Fruit fly (Drosophila melanogaster): ENCODE data around the gene sov.

The sov gene

dm6 chrX:6795987-6796691 is 40.0 kb downstream of the sov start:
- no peak for TF ChIP-seq CG34367 (tag; optimal IDR thresholded peaks at IDR 0.05)
- no peak for TF ChIP-seq rn (GFP tag; IDR thresholded peaks at IDR 0.05)
- no peak for TF ChIP-seq fd96Ca (GFP tag; IDR thresholded peaks at IDR 0.05)
- no peak for TF ChIP-seq CG32121 (GFP tag; IDR thresholded peaks at IDR 0.05)
- TF ChIP-seq CG8301 (tag; optimal IDR thresholded peaks at IDR 0.05) = no peak
- TF ChIP-seq CG17806 (tag; optimal IDR thresholded peaks at IDR 0.05) = no peak
- no peak for TF ChIP-seq EcR (GFP tag; optimal IDR thresholded peaks at IDR 0.05)
- no peak for TF ChIP-seq CG12605 (GFP tag; IDR thresholded peaks at IDR 0.05)
- TF ChIP-seq CG14655 (GFP tag; optimal IDR thresholded peaks at IDR 0.05) = no peak
- no peak for TF ChIP-seq Pif1A (GFP tag; optimal IDR thresholded peaks at IDR 0.05)
- TF ChIP-seq CG4496 (GFP tag; IDR thresholded peaks at IDR 0.05) = no peak
- no peak for TF ChIP-seq CG8159 (tag; optimal IDR thresholded peaks at IDR 0.05)
- TF ChIP-seq D1 (tag; optimal IDR thresholded peaks at IDR 0.05) = no peak
- no peak for TF ChIP-seq Ets98B (GFP tag; IDR thresholded peaks at IDR 0.05)
- TF ChIP-seq Pif1B (GFP tag; optimal IDR thresholded peaks at IDR 0.05) = no peak

dm6 chrX:6796972-6797371 is 40.9 kb downstream of the sov start:
- TF ChIP-seq CG10348 (GFP tag; IDR thresholded peaks at IDR 0.05) (no peak), CG14655 (GFP tag; optimal IDR thresholded peaks at IDR 0.05) (no peak), CG17806 (tag; optimal IDR thresholded peaks at IDR 0.05) (no peak), CG4496 (GFP tag; IDR thresholded peaks at IDR 0.05) (no peak), CG32121 (GFP tag; IDR thresholded peaks at IDR 0.05) (no peak), CG9948 (tag; optimal IDR thresholded peaks at IDR 0.05) (no peak), CG34367 (tag; optimal IDR thresholded peaks at IDR 0.05) (no peak), Snoo (tag; optimal IDR thresholded peaks at IDR 0.05) (no peak), CG13204 (GFP tag; optimal IDR thresholded peaks at IDR 0.05) (no peak), Pif1B (GFP tag; optimal IDR thresholded peaks at IDR 0.05) (no peak)

- TF ChIP-seq CG8159 (tag; optimal IDR thresholded peaks at IDR 0.05) (no peak), CG9948 (tag; optimal IDR thresholded peaks at IDR 0.05) (no peak), CG17806 (tag; optimal IDR thresholded peaks at IDR 0.05) (no peak), CG15710 (tag; optimal IDR thresholded peaks at IDR 0.05) (no peak), CG12605 (GFP tag; IDR thresholded peaks at IDR 0.05) (no peak), CG14655 (GFP tag; optimal IDR thresholded peaks at IDR 0.05) (no peak), CG4496 (GFP tag; IDR thresholded peaks at IDR 0.05) (no peak), CG32121 (GFP tag; IDR thresholded peaks at IDR 0.05) (no peak), EcR (GFP tag; optimal IDR thresholded peaks at IDR 0.05) (no peak), rn (GFP tag; IDR thresholded peaks at IDR 0.05) (no peak), CG10348 (GFP tag; IDR thresholded peaks at IDR 0.05) (no peak), Snoo (tag; optimal IDR thresholded peaks at IDR 0.05) (no peak), gl (tag; optimal IDR thresholded peaks at IDR 0.05) (no peak), D1 (tag; optimal IDR thresholded peaks at IDR 0.05) (no peak), Pif1A (GFP tag; optimal IDR thresholded peaks at IDR 0.05) (no peak), Pif1B (GFP tag; optimal IDR thresholded peaks at IDR 0.05) (no peak), CG8301 (tag; optimal IDR thresholded peaks at IDR 0.05) (no peak)
Measured at dm6 chrX:6799261-6800022, 43.3 kb downstream of the sov start.

- peak; percentile 42 for TF ChIP-seq CG14655 (GFP tag; optimal IDR thresholded peaks at IDR 0.05)
- peak; percentile 27; the same call in 2 of the 3 replicates for TF ChIP-seq fd96Ca (GFP tag; IDR thresholded peaks at IDR 0.05)
- TF ChIP-seq CG8159 (tag; optimal IDR thresholded peaks at IDR 0.05) = peak; percentile 30
- TF ChIP-seq CG4496 (GFP tag; IDR thresholded peaks at IDR 0.05) = 0 out of 3 replicates have a peak, but pooled peaks have one; percentile 20
- TF ChIP-seq CG15710 (tag; optimal IDR thresholded peaks at IDR 0.05) = peak; percentile 14
- TF ChIP-seq CG12605 (GFP tag; IDR thresholded peaks at IDR 0.05) = no peak
- no peak for TF ChIP-seq rn (GFP tag; IDR thresholded peaks at IDR 0.05)
- peak; percentile 39 for TF ChIP-seq CG8301 (tag; optimal IDR thresholded peaks at IDR 0.05)
- peak; percentile 21; the same call in 1 of the 2 replicates for TF ChIP-seq CG32121 (GFP tag; IDR thresholded peaks at IDR 0.05)
- TF ChIP-seq CG13204 (GFP tag; optimal IDR thresholded peaks at IDR 0.05) = peak; percentile 56
- peak; percentile 49 for TF ChIP-seq EcR (GFP tag; optimal IDR thresholded peaks at IDR 0.05)
- TF ChIP-seq CG34367 (tag; optimal IDR thresholded peaks at IDR 0.05) = no peak
- TF ChIP-seq CG9948 (tag; optimal IDR thresholded peaks at IDR 0.05) = peak; percentile 5
- TF ChIP-seq Pif1A (GFP tag; optimal IDR thresholded peaks at IDR 0.05) = peak; percentile 6
Measured at dm6 chrX:6800726-6801296, 44.7 kb downstream of the sov start.

dm6 chrX:6802376-6803080 is 46.4 kb downstream of the sov start:
- TF ChIP-seq rn (GFP tag; IDR thresholded peaks at IDR 0.05) (no peak), Ets98B (GFP tag; IDR thresholded peaks at IDR 0.05) (no peak), CG8159 (tag; optimal IDR thresholded peaks at IDR 0.05) (no peak), CG4496 (GFP tag; IDR thresholded peaks at IDR 0.05) (no peak), Snoo (tag; optimal IDR thresholded peaks at IDR 0.05) (no peak), Pif1A (GFP tag; optimal IDR thresholded peaks at IDR 0.05) (no peak), CG12605 (GFP tag; IDR thresholded peaks at IDR 0.05) (no peak), CG13204 (GFP tag; optimal IDR thresholded peaks at IDR 0.05) (no peak), CG15710 (tag; optimal IDR thresholded peaks at IDR 0.05) (no peak), D1 (tag; optimal IDR thresholded peaks at IDR 0.05) (no peak), CG14655 (GFP tag; optimal IDR thresholded peaks at IDR 0.05) (no peak), CG8301 (tag; optimal IDR thresholded peaks at IDR 0.05) (no peak), CG34367 (tag; optimal IDR thresholded peaks at IDR 0.05) (no peak), EcR (GFP tag; optimal IDR thresholded peaks at IDR 0.05) (no peak), CG9948 (tag; optimal IDR thresholded peaks at IDR 0.05) (no peak), gl (tag; optimal IDR thresholded peaks at IDR 0.05) (no peak), CG10348 (GFP tag; IDR thresholded peaks at IDR 0.05) (no peak), fd96Ca (GFP tag; IDR thresholded peaks at IDR 0.05) (no peak), CG17806 (tag; optimal IDR thresholded peaks at IDR 0.05) (no peak), CG32121 (GFP tag; IDR thresholded peaks at IDR 0.05) (no peak)

Measured in whole organism, pupa.